Fruit fly (Drosophila melanogaster): ENCODE data around the gene Als2.

DNA sequence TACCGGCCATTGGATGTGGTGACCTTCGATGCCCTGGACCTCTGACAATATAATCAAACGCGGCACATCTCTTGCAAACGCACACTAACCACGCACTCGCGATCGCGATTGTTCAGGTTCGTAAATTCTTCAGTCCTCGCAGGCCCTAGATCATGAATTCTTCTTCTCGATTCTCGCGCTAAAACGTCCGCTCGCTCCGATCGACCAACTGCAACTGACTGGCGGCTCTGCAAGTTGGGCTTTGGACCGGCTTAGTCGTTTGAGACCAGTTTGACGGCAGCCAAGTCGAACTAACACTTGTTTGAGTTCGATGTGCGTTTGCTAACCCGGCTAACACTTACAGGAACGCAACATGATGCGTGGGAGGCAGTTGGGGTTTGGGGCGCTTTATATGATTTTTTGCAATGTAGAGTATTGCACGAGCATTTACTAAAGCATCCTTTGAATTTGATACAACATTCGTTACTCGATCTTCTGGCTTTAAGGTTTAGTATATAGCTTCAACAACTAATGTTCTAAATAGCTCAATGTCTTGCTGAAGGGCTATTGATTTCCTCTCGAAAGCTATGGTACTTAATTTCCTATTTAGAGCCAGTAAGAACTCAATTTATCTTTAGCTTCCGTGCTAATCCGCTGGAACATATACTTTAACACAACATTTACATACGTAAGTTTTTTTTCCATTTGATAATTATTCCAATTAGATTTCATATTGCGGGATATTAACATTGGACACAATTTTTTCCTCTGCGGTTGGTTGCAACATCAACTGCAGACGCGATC, 26.8 kb upstream of the Als2 start, which contains the start of gene CG32447:
- TF ChIP-seq CG8478 (optimal IDR thresholded peaks at IDR 0.05), result no peak
- TF ChIP-seq CTCF (optimal IDR thresholded peaks at IDR 0.05), result no peak
